Fruit fly (Drosophila melanogaster) S2 (cell line): Measurements from ENCODE around the gene btd.

Experiments used
- CG8478 ChIP-seq: fragments of >200 bp; optimal IDR thresholded peaks from 2 replicates; lab custom pipeline; 2018
- CTCF ChIP-seq, 2 experiments: fragments of >200 bp; optimal IDR thresholded peaks; 2 replicates each; lab custom pipeline; 2018

Gene btd

DNA sequence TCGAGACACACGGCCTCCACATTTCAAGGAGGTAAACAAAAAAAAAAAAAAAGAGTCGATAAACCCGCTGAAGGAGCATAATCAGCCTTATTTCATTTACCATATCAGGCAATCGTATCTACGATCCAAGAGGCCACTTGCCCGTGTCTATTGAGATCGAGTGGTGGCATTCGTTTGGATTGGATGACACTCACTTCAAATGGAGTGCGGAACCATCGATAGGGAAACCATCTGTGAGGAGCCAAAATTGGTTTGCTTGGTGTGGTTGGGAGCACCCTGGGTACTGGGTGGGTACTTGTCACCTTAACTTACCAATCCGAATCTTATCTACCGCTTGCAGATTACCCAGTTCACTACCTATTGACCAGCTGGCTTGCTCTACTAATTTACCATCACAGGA, 30.3 kb upstream of the btd start:
- TF ChIP-seq CG8478, result no peak
- no peak for TF ChIP-seq CTCF (optimal IDR thresholded peaks at IDR 0.05; lab: Kevin White, UChicago)

DNA sequence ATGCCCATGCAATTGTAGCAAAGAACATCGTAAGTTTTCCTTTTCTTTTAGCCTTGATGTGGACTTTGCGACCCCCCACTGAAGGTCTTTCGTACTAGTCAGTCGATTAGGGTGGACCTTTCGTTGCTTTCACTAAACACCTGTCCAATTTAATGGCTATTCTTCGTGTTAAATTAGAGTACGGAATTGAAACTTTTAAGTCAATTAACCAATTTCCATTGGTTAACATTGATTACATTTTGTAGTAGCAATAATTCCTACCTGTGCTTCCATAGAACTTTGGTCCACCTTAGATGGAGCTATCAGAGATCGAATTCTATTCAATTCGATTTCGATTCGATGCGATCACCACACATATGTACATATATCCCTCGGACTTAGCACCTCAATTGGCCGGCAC, 29.6 kb upstream of the btd start:
- no peak for TF ChIP-seq CTCF (optimal IDR thresholded peaks at IDR 0.05; lab: Kevin White, UChicago)
- no peak for TF ChIP-seq CG8478

DNA sequence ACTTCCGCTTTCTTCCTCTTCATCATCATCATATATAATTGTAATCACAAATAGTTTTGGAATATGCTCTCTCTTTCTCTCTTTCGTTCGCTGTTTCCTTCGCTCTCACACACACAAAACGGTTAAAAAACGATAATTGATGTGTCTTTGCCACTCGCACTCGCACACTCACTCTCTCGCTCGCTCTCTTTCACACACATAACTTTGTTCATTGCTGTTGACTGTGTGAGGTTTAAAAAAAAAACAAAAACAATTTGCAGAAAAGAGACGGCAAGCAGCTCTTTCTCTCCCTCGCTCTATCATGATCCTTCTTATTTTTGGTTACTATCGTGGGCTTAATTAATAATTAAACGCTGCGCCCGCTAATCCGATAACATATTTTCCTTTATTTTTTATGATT, 27.5 kb upstream of the btd start:
- TF ChIP-seq CTCF (optimal IDR thresholded peaks at IDR 0.05; lab: Kevin White, UChicago), result no peak
- TF ChIP-seq CG8478, result peak; percentile 65

DNA sequence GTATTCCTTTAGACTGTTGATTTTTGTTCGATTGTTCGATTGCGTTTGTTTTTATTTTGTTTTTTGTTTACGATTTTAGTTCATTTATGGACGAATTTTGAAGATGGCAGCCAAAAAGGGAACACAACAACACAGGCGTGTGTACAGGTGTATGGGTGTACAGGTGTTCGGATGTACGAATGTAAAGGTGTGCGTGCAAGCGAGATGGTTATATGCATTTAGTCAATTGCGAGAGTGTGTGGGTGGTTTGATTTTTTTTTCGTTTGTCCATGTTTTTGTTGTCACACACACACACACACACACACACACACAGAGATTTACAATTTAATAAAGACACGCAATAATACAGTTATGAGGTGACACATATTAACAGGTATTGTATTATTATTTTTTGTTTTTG, 19.1 kb upstream of the btd start:
- no peak for TF ChIP-seq CG8478
- no peak for TF ChIP-seq CTCF (optimal IDR thresholded peaks at IDR 0.05; lab: Kevin White, UChicago)

DNA sequence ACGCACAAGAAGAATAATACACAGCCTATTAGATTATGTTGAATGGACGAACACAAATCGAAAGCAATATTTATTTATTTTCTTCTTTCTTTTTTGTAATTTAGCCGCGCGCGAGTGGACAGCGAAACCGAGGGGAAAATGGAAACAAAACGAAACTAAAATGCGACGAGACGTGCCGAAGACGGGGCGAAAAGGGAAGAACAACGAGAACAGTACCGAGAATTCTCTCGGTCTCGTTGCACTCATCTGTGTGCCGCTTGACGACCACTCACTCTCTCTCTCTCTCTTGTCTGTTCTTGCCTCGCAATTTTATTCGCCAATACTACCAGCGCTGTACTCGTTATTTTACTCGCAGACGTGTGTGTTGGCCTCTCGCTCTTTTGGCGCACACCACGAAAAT, 9.8 kb upstream of the btd start:
- TF ChIP-seq CTCF (optimal IDR thresholded peaks at IDR 0.05; lab: Kevin White, UChicago), result no peak
- TF ChIP-seq CG8478, result no peak

DNA sequence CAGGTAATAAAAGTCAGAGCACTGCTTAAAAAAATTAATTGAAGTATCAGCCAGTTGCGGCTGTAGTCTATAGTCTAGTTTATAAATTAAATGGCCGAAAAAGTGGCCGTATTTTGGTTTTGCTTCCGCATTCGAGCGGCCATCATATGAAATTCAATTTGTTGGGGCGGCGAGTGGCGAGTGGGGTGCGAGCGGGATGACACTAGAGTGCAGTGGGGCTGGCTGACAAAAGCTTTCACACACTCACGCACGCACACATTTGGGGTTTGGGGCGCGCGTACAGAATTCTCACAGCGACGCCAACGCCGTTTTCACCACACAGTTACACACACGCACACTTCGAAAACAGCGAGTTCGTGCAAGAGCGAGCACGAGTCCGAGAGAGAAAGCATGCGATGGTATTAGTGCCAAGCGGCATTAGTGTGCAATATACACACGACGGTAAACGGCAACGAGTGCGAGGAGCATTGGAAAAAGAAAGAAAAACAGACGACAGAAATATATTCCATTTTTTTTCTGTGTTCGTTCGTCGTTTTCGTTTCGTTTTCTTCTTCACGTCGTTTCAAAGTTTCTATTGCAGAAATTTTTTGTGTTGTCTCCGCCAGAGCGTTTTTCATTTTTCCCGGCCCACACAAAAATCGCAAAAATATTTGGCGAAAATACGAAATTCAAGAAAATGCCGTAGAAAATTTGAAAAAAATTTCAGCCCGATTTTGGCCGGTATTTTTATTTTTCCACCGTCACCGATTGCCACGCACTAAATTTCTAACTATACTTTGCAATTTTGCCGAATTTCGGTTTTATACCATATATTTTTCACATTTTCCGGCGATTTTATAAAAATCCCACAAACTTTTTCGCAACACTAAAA, 9.1 kb upstream of the btd start:
- TF ChIP-seq CG8478, result no peak
- no peak for TF ChIP-seq CTCF (optimal IDR thresholded peaks at IDR 0.05; lab: Kevin White, UChicago)

DNA sequence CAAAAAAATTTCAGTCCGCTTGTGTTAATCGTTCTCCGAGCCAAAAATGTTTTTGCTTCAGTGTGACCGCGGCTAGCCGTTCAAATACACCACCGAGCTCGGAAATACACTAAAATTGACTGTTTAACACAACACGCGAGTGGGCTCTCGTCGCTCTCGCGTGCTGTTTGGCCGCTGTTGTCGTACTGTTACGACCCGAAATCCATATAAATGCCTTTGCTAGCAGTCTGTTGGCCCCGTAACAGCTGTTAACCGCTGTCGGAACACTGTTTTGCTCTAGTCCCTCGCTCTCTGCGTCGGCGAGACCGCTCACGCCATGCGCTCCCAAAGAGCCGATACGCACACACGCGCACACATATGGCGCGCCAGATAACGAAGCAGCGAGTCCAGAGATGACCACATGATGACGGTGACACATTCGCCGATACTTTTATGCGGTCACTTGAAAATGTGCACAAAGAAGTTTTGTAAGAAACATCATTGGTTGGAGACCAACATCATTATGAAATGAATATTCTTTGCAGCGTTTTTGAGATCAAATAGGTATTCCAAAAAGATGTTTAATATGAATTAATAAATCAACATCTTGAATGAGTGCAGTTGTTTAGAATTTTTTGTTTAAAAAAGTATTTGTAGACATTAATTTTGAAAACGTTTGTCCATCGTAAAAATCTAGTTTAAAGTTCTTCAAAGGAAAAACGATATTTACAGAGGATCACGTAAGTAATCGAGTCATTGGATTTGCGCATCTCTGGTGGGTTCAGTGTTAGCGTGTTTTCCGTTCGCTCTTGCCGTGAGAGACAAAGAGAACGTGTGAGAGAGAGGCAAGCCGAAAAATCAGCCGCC, 8.2 kb upstream of the btd start:
- TF ChIP-seq CG8478 (no peak), CTCF (optimal IDR thresholded peaks at IDR 0.05; lab: Kevin White, UChicago) (peak in 1 of 2 experiments; percentile 26)

DNA sequence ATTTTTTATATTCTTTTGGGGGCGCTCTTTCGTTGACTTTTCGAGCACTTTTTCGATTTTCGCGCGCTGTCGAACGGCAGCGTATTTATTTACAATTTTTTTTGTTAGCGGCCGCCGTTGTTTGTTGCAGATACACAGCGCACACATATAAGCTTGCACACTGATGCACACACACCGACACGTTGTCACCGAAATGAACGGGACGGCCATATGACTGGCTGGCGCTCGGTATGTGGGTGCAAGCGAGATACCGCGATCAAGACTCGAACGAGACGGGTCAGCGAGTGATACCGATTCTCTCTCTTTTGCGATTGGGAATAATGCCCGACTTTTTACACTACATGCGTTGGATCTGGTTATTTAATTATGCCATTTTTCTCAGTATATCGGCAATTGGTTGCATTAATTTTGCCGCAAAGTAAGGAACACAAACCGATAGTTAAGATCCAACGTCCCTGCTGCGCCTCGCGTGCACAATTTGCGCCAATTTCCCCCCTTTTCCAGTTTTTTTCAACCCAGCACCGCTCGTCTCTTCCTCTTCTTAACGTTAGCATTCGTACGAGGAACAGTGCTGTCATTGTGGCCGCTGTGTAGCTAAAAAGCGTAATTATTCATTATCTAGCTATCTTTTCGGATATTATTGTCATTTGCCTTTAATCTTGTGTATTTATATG, 7.3 kb upstream of the btd start, which contains the start of gene nej:
TSS of gene nej (minus strand) at position 521 of the 674 bp plus-strand sequence.
- TF ChIP-seq CTCF (optimal IDR thresholded peaks at IDR 0.05; lab: Kevin White, UChicago) (no peak), CG8478 (no peak)

DNA sequence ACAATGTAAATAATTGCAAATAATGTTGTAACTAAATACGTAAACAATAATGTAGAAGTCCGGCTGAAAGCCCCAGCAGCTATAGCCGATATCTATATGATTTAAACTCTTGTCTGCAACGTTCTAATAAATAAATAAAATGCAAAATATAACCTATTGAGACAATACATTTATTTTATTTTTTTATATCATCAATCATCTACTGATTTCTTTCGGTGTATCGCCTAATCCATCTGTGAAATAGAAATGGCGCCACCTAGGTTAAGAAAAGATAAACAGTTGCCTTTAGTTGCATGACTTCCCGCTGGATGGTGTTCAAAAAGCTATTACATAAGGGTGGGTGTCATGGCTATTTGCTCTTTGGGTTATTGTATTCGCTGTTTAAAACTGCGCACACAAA, 6.4 kb upstream of the btd start:
- TF ChIP-seq CG8478 (no peak), CTCF (optimal IDR thresholded peaks at IDR 0.05; lab: Kevin White, UChicago) (peak; percentile 91 to 97)

DNA sequence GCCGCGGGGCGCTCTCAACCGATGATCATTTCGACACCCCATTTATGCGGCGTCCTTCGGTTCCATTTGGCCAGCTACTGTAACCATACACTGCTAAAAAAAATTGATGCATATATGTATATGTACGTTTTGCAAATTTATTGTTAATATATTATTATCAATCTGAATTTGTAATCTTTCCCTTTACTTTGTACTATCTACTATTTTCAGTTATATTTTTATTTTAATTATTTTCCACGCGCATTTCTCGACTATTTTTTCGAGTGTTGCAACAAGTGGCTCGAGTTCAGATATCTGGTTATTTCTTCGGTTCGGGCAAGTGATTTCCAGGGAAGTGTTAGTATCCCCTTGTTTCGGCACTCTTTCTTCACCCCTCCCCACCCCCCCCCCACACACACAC, 4.9 kb upstream of the btd start:
- TF ChIP-seq CG8478, result no peak
- TF ChIP-seq CTCF (optimal IDR thresholded peaks at IDR 0.05; lab: Kevin White, UChicago), result no peak

DNA sequence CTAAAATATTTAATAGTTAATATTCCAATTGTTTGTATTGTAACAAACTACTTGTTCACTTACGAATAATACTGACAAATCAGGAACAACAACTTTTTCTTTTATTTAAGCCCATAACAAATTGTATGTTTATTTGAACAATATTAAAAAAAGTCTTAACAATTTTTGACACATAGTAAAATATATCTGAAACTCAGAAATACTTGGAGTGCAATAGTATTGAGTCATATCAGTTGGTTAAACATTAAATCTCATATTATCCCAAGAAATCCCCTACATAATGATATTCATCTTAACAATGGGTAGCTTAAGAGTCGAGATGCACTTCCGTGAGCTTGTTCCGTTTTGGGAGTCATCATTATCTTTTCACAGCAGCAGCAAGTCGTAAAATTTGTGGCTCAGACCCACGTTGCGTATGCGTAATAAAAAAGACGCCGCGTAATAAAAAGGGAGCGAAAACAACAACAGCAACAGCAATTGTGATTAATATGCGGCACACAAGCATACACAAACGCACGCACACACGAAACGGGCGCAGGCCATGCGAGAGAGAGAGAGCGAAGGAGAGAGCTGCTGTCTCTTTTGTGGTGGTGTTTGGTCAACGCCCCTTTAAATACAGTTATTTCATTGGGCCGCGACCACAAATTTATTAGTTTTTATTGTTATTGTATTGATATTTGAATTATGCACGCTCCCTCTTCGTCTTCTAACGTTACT, 1.5 kb upstream of the btd start:
- TF ChIP-seq CG8478 (no peak), CTCF (optimal IDR thresholded peaks at IDR 0.05; lab: Kevin White, UChicago) (peak in 1 of 2 experiments; percentile 13)

DNA sequence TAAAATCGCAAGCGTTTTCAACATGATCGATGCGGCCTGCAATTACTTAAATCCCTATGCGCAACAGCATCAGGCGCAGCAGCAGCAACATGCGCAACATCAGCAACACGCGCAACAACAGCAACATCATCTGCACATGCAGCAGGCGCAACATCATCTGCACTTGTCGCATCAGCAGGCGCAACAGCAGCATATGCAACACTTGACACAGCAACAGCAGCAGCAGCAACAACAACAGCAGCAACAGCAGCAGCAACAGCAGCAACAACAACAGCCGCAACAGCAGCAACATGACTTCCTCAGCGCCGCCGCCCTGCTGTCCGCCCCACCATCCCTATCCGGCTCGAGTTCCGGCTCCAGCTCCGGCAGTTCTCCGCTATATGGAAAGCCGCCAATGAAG, 666 bp downstream of the btd start:
- no peak for TF ChIP-seq CG8478
- TF ChIP-seq CTCF (optimal IDR thresholded peaks at IDR 0.05; lab: Kevin White, UChicago), result no peak

DNA sequence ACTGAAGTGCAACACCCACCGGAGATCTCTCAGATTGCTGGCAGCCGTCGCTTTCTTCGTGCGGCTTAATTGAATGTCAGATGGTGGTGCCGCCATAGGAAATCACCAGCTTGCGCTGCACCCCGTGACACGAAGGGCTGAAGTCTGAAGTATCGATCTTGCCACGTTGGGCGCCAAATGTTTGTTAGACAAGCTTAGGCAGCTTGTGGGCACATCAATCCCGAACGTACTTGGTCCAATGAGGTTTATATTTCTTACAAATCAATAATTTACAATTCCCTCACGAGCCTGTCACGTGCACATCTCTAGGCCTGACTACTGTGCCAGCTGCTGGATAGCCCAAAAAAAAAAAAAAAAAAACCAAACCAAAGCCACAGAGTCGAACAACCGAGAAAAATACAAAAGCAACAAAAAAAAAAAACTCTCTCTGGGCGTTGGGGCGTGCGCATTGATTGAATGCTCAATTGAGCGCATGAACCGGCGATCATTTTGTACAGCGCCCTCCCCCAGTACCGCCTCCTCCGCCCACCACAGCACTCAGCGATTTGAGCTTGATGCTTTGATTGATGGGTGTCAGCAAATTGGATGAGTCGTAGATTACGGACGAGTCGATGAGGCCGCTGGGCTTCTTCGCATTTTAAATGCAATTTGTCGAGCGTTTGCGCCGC, 14.0 kb downstream of the btd start:
- no peak for TF ChIP-seq CG8478
- no peak for TF ChIP-seq CTCF (optimal IDR thresholded peaks at IDR 0.05; lab: Kevin White, UChicago)

DNA sequence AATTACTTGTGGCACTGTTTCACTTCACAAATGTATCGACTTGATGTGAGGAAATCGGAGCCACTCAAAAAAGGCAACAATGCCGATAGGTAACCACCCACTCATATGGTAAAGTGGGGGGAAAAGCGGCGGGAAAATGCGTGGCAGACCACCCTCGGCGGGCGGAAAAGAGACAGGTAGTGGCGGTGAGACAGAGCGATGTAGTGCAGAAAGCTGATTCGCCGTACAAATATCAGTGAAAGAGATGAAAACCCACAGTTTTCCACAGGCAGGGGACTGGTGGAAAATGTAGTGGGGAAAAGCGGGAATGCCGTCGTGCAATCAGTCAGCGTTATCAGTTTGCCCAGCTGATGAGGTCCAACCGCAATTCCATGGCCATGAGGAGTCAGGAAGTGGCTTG, 33.3 kb downstream of the btd start:
- TF ChIP-seq CTCF (optimal IDR thresholded peaks at IDR 0.05; lab: Kevin White, UChicago), result no peak
- TF ChIP-seq CG8478, result no peak
